Fruit fly (Drosophila melanogaster) whole organism, wandering third instar larva: ENCODE data around the gene VhaSFD.

ENCODE experiments used
- Abd-B ChIP-seq: fragments of >200 bp; optimal IDR thresholded peaks from 2 replicates; lab custom pipeline; 2017; ENCODE audit warnings: missing biosample characterization, missing genetic modification characterization
- CG32264 ChIP-seq: fragments of 200-800 bp; sonication (Bioruptor generic); optimal IDR thresholded peaks from 2 replicates; lab custom pipeline; 2016; ENCODE audit warnings: missing biosample characterization, missing genetic modification characterization
- Hnf4 ChIP-seq: fragments of 200-800 bp; sonication (Bioruptor generic); optimal IDR thresholded peaks from 2 replicates; lab custom pipeline; 2016; ENCODE audit warnings: missing biosample characterization, mild to moderate bottlenecking, missing genetic modification characterization
- Mio ChIP-seq: sonication (Bioruptor generic); optimal IDR thresholded peaks from 2 replicates; lab custom pipeline; 2016; ENCODE audit warnings: missing biosample characterization, missing genetic modification characterization
- br ChIP-seq: fragments of 200-800 bp; sonication (Bioruptor generic); optimal IDR thresholded peaks from 2 replicates; lab custom pipeline; 2016; ENCODE audit warnings: missing biosample characterization, missing genetic modification characterization
- brk ChIP-seq: fragments of 200-800 bp; sonication (Bioruptor generic); optimal IDR thresholded peaks from 2 replicates; lab custom pipeline; 2016; ENCODE audit warnings: missing biosample characterization, mild to moderate bottlenecking, missing genetic modification characterization

dm6 chr2L:16731799-16732198 lies 4.2 kb upstream of the VhaSFD start, which contains the start of gene Prosbeta4:
- TF ChIP-seq brk (GFP tag; lab: Kevin White, UChicago) (no peak), Abd-B (GFP tag; lab: Kevin White, UChicago) (no peak), CG32264 (GFP tag; lab: Kevin White, UChicago) (no peak), Mio (GFP tag; lab: Kevin White, UChicago) (no peak), br (GFP tag; lab: Kevin White, UChicago) (no peak), Hnf4 (no peak)
